Worm (Caenorhabditis elegans): ENCODE data around the gene C48B4.12.

Gene C48B4.12

ce11 chrIII:9563235-9563634 is 33.9 kb upstream of the C48B4.12 start, which contains the start of gene C48B4.9:
Gene C48B4.9, minus strand, starts transcription at chrIII:9563335.
- TF ChIP-seq nhr-28 (tag; optimal IDR thresholded peaks at IDR 0.05), result no peak
- no peak for TF ChIP-seq mep-1 (tag; optimal IDR thresholded peaks at IDR 0.05)
- TF ChIP-seq nhr-2 (tag; optimal IDR thresholded peaks at IDR 0.05), result no peak
- TF ChIP-seq ceh-43 (GFP tag; optimal IDR thresholded peaks at IDR 0.05), result no peak
- no peak for TF ChIP-seq lin-13 (tag; optimal IDR thresholded peaks at IDR 0.05)
- no peak for TF ChIP-seq nhr-76 (tag; optimal IDR thresholded peaks at IDR 0.05)
- no peak for TF ChIP-seq bed-3 (GFP tag; optimal IDR thresholded peaks at IDR 0.05)
- no peak for TF ChIP-seq ztf-11 (tag; optimal IDR thresholded peaks at IDR 0.05)
- no peak for TF ChIP-seq M03D4.4 (tag; optimal IDR thresholded peaks at IDR 0.05)
- no peak for TF ChIP-seq pha-4 (tag; optimal IDR thresholded peaks at IDR 0.05)

- TF ChIP-seq lsy-2 (tag; optimal IDR thresholded peaks at IDR 0.05) (no peak), ceh-83 (GFP tag; optimal IDR thresholded peaks at IDR 0.05) (no peak), pha-4 (tag; optimal IDR thresholded peaks at IDR 0.05) (no peak), zip-8 (tag; optimal IDR thresholded peaks at IDR 0.05) (no peak), mls-2 (tag; optimal IDR thresholded peaks at IDR 0.05) (no peak), ham-2 (GFP tag; optimal IDR thresholded peaks at IDR 0.05) (no peak), ceh-39 (tag; optimal IDR thresholded peaks at IDR 0.05) (no peak), elt-3 (tag; optimal IDR thresholded peaks at IDR 0.05) (no peak), nhr-2 (tag; optimal IDR thresholded peaks at IDR 0.05) (no peak), flh-1 (GFP tag; optimal IDR thresholded peaks at IDR 0.05) (no peak), unc-120 (tag; optimal IDR thresholded peaks at IDR 0.05; ENCODE audit: poor library complexity, severe bottlenecking) (no peak), ceh-43 (GFP tag; optimal IDR thresholded peaks at IDR 0.05) (no peak), cnd-1 (tag; optimal IDR thresholded peaks at IDR 0.05) (no peak), ztf-11 (tag; optimal IDR thresholded peaks at IDR 0.05) (no peak), tbx-8 (GFP tag; optimal IDR thresholded peaks at IDR 0.05) (no peak), mab-5 (tag; optimal IDR thresholded peaks at IDR 0.05) (no peak), nhr-28 (tag; optimal IDR thresholded peaks at IDR 0.05) (no peak), elt-1 (tag; optimal IDR thresholded peaks at IDR 0.05; ENCODE audit: borderline replicate concordance, insufficient read depth) (no peak), nhr-76 (tag; optimal IDR thresholded peaks at IDR 0.05) (no peak), lin-13 (tag; optimal IDR thresholded peaks at IDR 0.05) (no peak)
Observed at ce11 chrIII:9564410-9564809, 32.7 kb upstream of the C48B4.12 start, which contains the start of gene C48B4.10. Gene C48B4.10, minus strand, starts transcription at chrIII:9564510.

ce11 chrIII:9565973-9566372 is 31.2 kb upstream of the C48B4.12 start, which contains the start of gene C48B4.11:
Gene C48B4.11, minus strand, starts transcription at chrIII:9566115.
- TF ChIP-seq ceh-83 (GFP tag; optimal IDR thresholded peaks at IDR 0.05) (no peak), hlh-1 (tag; optimal IDR thresholded peaks at IDR 0.05) (no peak), drap-1 (GFP tag; optimal IDR thresholded peaks at IDR 0.05) (no peak), pha-4 (tag; optimal IDR thresholded peaks at IDR 0.05) (no peak), nhr-28 (tag; optimal IDR thresholded peaks at IDR 0.05) (no peak), nhr-2 (tag; optimal IDR thresholded peaks at IDR 0.05) (no peak), snpc-4 (tag; optimal IDR thresholded peaks at IDR 0.05) (no peak), M03D4.4 (tag; optimal IDR thresholded peaks at IDR 0.05) (no peak), ces-1 (GFP tag; optimal IDR thresholded peaks at IDR 0.05) (no peak), mls-2 (tag; optimal IDR thresholded peaks at IDR 0.05) (no peak), elt-1 (tag; optimal IDR thresholded peaks at IDR 0.05; ENCODE audit: borderline replicate concordance, insufficient read depth) (no peak)

ce11 chrIII:9568451-9568850 is 28.7 kb upstream of the C48B4.12 start, which contains the start of gene C48B4.13:
Gene C48B4.13, plus strand, starts transcription at chrIII:9568751.
- no peak for TF ChIP-seq lsy-2 (tag; optimal IDR thresholded peaks at IDR 0.05)
- no peak for TF ChIP-seq blmp-1 (tag; optimal IDR thresholded peaks at IDR 0.05)
- no peak for TF ChIP-seq tbx-8 (GFP tag; optimal IDR thresholded peaks at IDR 0.05)
- no peak for TF ChIP-seq sem-2 (GFP tag; optimal IDR thresholded peaks at IDR 0.05)
- TF ChIP-seq mls-2 (tag; optimal IDR thresholded peaks at IDR 0.05), result no peak
- TF ChIP-seq flh-1 (GFP tag; optimal IDR thresholded peaks at IDR 0.05), result no peak
- no peak for TF ChIP-seq ces-1 (GFP tag; optimal IDR thresholded peaks at IDR 0.05)
- no peak for TF ChIP-seq ceh-39 (tag; optimal IDR thresholded peaks at IDR 0.05)
- TF ChIP-seq lin-13 (tag; optimal IDR thresholded peaks at IDR 0.05), result no peak
- no peak for TF ChIP-seq hlh-1 (tag; optimal IDR thresholded peaks at IDR 0.05)
- no peak for TF ChIP-seq nhr-12 (tag; optimal IDR thresholded peaks at IDR 0.05)
- no peak for TF ChIP-seq unc-62 (GFP tag; optimal IDR thresholded peaks at IDR 0.05)
- no peak for TF ChIP-seq pha-4 (tag; optimal IDR thresholded peaks at IDR 0.05)

ce11 chrIII:9570869-9571268 is 26.3 kb upstream of the C48B4.12 start:
- no peak for TF ChIP-seq ham-2 (GFP tag; optimal IDR thresholded peaks at IDR 0.05)
- TF ChIP-seq ceh-83 (GFP tag; optimal IDR thresholded peaks at IDR 0.05), result no peak
- no peak for TF ChIP-seq mls-2 (tag; optimal IDR thresholded peaks at IDR 0.05)
- TF ChIP-seq sptf-1 (tag; optimal IDR thresholded peaks at IDR 0.05), result no peak
- TF ChIP-seq nhr-12 (tag; optimal IDR thresholded peaks at IDR 0.05), result no peak
- no peak for TF ChIP-seq nhr-28 (tag; optimal IDR thresholded peaks at IDR 0.05)
- no peak for TF ChIP-seq flh-1 (GFP tag; optimal IDR thresholded peaks at IDR 0.05)
- TF ChIP-seq sem-2 (GFP tag; optimal IDR thresholded peaks at IDR 0.05), result no peak
- no peak for TF ChIP-seq zip-8 (tag; optimal IDR thresholded peaks at IDR 0.05)
- TF ChIP-seq cnd-1 (tag; optimal IDR thresholded peaks at IDR 0.05), result no peak
- TF ChIP-seq lin-32 (GFP tag; optimal IDR thresholded peaks at IDR 0.05), result no peak
- TF ChIP-seq ces-1 (GFP tag; optimal IDR thresholded peaks at IDR 0.05), result no peak
- no peak for TF ChIP-seq nhr-237 (tag; optimal IDR thresholded peaks at IDR 0.05)
- no peak for TF ChIP-seq unc-120 (tag; optimal IDR thresholded peaks at IDR 0.05; ENCODE audit: poor library complexity, severe bottlenecking)
- no peak for TF ChIP-seq nhr-2 (tag; optimal IDR thresholded peaks at IDR 0.05)
- TF ChIP-seq ceh-43 (GFP tag; optimal IDR thresholded peaks at IDR 0.05), result no peak
- no peak for TF ChIP-seq snpc-4 (tag; optimal IDR thresholded peaks at IDR 0.05)

Data from whole organism, mixed stage, embryonic.